Fruit fly (Drosophila melanogaster): ENCODE results near the gene inaF-D.

The inaF-D gene

DNA sequence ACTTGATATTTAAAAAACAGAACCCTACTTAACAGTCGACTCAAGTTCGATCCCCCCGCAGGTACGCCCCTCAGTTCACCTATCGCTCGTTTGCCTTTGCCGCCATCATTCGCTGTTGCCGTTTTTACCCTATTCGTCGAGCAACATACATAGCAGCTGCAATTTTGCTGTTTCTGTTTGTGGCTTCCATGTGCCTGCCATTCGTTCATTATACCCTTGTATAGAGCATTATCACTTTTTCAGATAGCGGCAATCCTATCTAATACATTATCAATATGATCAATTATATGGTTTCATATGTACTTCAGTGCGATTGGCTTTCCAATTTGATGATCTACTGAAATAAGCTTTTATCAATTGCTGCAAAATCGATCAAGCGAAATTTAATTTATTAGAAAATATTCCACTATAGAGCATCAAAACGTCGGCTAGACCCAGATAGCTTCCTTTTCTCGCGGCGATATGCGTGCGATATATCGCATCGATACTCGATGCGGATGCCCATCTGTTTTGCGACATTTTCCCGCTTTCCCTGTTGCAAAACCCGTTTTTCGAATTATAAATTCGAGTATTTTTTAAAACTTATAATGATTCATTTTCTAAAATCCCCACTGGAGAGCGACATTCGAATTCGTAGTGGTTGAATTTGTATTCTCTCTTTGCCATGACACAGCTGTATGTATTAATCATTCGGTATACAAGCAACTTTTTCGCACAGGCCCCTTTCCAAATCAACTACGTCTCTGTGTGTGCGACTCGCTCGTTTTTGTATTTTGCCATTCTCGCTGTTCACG, 12.8 kb downstream of the inaF-D start (continued):
- TF ChIP-seq ftz-f1 (GFP tag; optimal IDR thresholded peaks at IDR 0.05): no peak
- TF ChIP-seq CG13123 (GFP tag; optimal IDR thresholded peaks at IDR 0.05): peak; percentile 68
- TF ChIP-seq peb (GFP tag; IDR thresholded peaks at IDR 0.05): peak; percentile 49; the same call in 1 of the 2 replicates
- TF ChIP-seq Ravus (GFP tag; IDR thresholded peaks at IDR 0.05): peak; percentile 67
- TF ChIP-seq Opbp (GFP tag; IDR thresholded peaks at IDR 0.05; ENCODE audit: partially characterized antibody): peak; percentile 58; the same call in 1 of the 3 replicates
- TF ChIP-seq CG12391 (tag; optimal IDR thresholded peaks at IDR 0.05): peak; percentile 89
- peak; percentile 78 for TF ChIP-seq CG12104 (GFP tag; optimal IDR thresholded peaks at IDR 0.05)
- peak; percentile 79 for TF ChIP-seq Hmx (GFP tag; optimal IDR thresholded peaks at IDR 0.05)
- TF ChIP-seq CG1602 (GFP tag; optimal IDR thresholded peaks at IDR 0.05): peak; percentile 90
- TF ChIP-seq CG10274 (GFP tag; optimal IDR thresholded peaks at IDR 0.05): peak; percentile 90
- TF ChIP-seq CG6175 (GFP tag; IDR thresholded peaks at IDR 0.05): peak; percentile 72; the same call in 2 of the 3 replicates
- peak; percentile 74 for TF ChIP-seq cato (GFP tag; optimal IDR thresholded peaks at IDR 0.05; ENCODE audit: borderline replicate concordance)
- TF ChIP-seq fru (optimal IDR thresholded peaks at IDR 0.05): peak; percentile 6
- TF ChIP-seq CTCF (GFP tag; optimal IDR thresholded peaks at IDR 0.05): no peak
- TF ChIP-seq CG5180 (GFP tag; optimal IDR thresholded peaks at IDR 0.05): peak; percentile 72
- peak; percentile 38 for TF ChIP-seq ab (GFP tag; optimal IDR thresholded peaks at IDR 0.05)
- peak; percentile 62; the same call in 2 of the 3 replicates for TF ChIP-seq knrl (GFP tag; IDR thresholded peaks at IDR 0.05; ENCODE audit: partially characterized antibody)
- TF ChIP-seq CG13424 (tag; optimal IDR thresholded peaks at IDR 0.05): peak; percentile 89
- TF ChIP-seq CG4617 (GFP tag; optimal IDR thresholded peaks at IDR 0.05; ENCODE audit: borderline replicate concordance): no peak
- peak; percentile 69 for TF ChIP-seq CG8359 (GFP tag; optimal IDR thresholded peaks at IDR 0.05; ENCODE audit: borderline replicate concordance)
- peak; percentile 75 for TF ChIP-seq Myb (GFP tag; optimal IDR thresholded peaks at IDR 0.05)
- peak; percentile 23; the same call in 1 of the 2 replicates for TF ChIP-seq CG10321 (GFP tag; IDR thresholded peaks at IDR 0.05)
- peak; percentile 81 for TF ChIP-seq Mrtf (GFP tag; IDR thresholded peaks at IDR 0.05)
- peak; percentile 86 for TF ChIP-seq HHEX (GFP tag; optimal IDR thresholded peaks at IDR 0.05)
- TF ChIP-seq Side (GFP tag; optimal IDR thresholded peaks at IDR 0.05): peak; percentile 70
- TF ChIP-seq bowl (GFP tag; IDR thresholded peaks at IDR 0.05): 0 out of 2 replicates have a peak, but pooled peaks have one; percentile 17
- TF ChIP-seq pzg (GFP tag; optimal IDR thresholded peaks at IDR 0.05): no peak
- TF ChIP-seq Ets65A (GFP tag): peak; percentile 99
- peak; percentile 91 for TF ChIP-seq bcd (GFP tag; optimal IDR thresholded peaks at IDR 0.05)
- TF ChIP-seq CG17829 (tag; optimal IDR thresholded peaks at IDR 0.05): peak; percentile 90
- TF ChIP-seq CG17612 (GFP tag; IDR thresholded peaks at IDR 0.05): peak; percentile 73
- TF ChIP-seq CG43689 (GFP tag; IDR thresholded peaks at IDR 0.05): no peak
- peak; percentile 87 for TF ChIP-seq CG11504 (tag; optimal IDR thresholded peaks at IDR 0.05)
- TF ChIP-seq CG1647 (GFP tag; optimal IDR thresholded peaks at IDR 0.05): peak; percentile 78
- TF ChIP-seq bsh (GFP tag; optimal IDR thresholded peaks at IDR 0.05): peak; percentile 82 to 88
- TF ChIP-seq CG12071 (GFP tag; optimal IDR thresholded peaks at IDR 0.05): peak; percentile 84
- peak; percentile 81 for TF ChIP-seq NC2β (GFP tag; optimal IDR thresholded peaks at IDR 0.05)
- peak; percentile 63 for TF ChIP-seq her (GFP tag; optimal IDR thresholded peaks at IDR 0.05)
- peak; percentile 41 for TF ChIP-seq CG18011 (GFP tag; optimal IDR thresholded peaks at IDR 0.05)
- TF ChIP-seq Aef1 (GFP tag; IDR thresholded peaks at IDR 0.05): peak; percentile 71
- peak; percentile 76 for TF ChIP-seq Hand (GFP tag; optimal IDR thresholded peaks at IDR 0.05)
- peak; percentile 58 for TF ChIP-seq vnd (GFP tag; IDR thresholded peaks at IDR 0.05; ENCODE audit: partially characterized antibody)
- peak; percentile 64 for TF ChIP-seq CG17802 (tag; optimal IDR thresholded peaks at IDR 0.05)
- peak; percentile 79 for TF ChIP-seq Dll (GFP tag; IDR thresholded peaks at IDR 0.05; ENCODE audit: partially characterized antibody)
- TF ChIP-seq dmrt99B (tag; optimal IDR thresholded peaks at IDR 0.05): peak; percentile 90
- TF ChIP-seq CG31365 (tag; optimal IDR thresholded peaks at IDR 0.05): peak; percentile 32
- TF ChIP-seq CG6683 (GFP tag; optimal IDR thresholded peaks at IDR 0.05): peak; percentile 76
- peak; percentile 81 for TF ChIP-seq CG32772 (GFP tag; IDR thresholded peaks at IDR 0.05)
- peak; percentile 92 for TF ChIP-seq dysf (GFP tag; IDR thresholded peaks at IDR 0.05)

Measured in whole organism, embryonic.